Fruit fly (Drosophila melanogaster): ENCODE data around the gene CG33341.

- TF ChIP-seq psq (optimal IDR thresholded peaks at IDR 0.05) (no peak), usp (GFP tag; optimal IDR thresholded peaks at IDR 0.05) (no peak), pan (optimal IDR thresholded peaks at IDR 0.05) (no peak), CG8478 (optimal IDR thresholded peaks at IDR 0.05) (no peak)
Observed at dm6 chr3R:24364880-24365604, 3.1 kb upstream of the CG33341 start, which contains the start of the genes CG17784 and CG13613.

Data from whole organism.